Fruit fly (Drosophila melanogaster): ENCODE measurements around the gene CG4461.

The CG4461 gene

DNA sequence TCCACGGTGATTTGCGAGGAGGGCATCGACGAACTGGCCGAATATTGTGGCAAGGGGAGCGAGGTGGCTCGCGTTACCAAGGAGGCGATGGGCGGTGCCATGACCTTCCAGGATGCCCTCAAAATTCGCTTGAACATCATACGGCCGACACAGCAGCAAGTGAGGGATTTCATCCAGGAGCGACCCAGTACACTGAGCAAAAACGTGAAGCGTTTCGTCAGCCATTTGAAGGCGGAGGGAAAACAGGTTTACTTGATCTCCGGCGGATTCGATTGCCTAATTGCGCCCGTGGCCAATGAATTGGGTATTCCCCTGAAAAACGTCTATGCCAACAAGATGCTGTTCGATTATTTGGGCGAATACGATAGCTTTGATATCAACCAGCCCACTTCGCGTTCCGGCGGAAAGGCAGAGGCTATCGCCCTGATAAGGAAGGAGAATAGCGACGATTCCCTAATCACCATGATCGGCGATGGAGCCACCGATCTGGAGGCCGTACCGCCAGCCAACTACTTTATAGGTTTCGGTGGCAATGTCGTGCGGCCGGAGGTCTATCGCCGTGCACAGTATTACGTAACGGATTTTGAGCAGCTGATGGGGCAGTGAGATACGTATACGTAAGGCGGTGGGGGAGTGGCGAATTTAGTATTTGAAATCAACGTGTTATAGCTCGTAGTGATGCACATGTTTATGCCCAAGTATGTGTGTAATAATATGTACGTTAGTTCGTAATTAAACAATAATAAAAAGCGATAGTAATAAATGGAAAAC lies 48.7 kb downstream of the CG4461 start:
- TF ChIP-seq Dif (GFP tag; optimal IDR thresholded peaks at IDR 0.05; ENCODE audit: partially characterized antibody) (no peak), Rel (GFP tag; optimal IDR thresholded peaks at IDR 0.05) (no peak), Rel (tag; optimal IDR thresholded peaks at IDR 0.05) (peak; percentile 76), OdsH (GFP tag; optimal IDR thresholded peaks at IDR 0.05) (no peak), HLH106 (tag; optimal IDR thresholded peaks at IDR 0.05) (no peak)

DNA sequence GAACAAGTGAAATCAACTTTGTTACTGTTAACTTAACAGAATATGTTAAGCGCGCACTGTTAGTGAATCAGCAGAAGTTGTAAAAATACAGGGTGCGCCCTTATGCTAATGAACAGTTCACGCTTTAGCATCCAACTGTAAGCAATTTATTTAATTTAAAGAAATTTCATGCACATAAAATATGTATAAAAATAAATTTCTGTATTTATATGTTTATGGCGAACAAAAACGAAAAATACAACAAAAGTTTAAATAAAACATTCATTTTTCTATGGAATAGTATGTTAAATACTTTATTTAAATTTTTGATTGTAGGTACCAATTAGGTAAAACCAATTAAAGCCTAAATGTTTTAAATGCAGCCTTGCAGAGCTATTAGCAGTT lies 49.3 kb downstream of the CG4461 start:
- TF ChIP-seq Sp1 (GFP tag; optimal IDR thresholded peaks at IDR 0.05) (peak; percentile 4), foxo (GFP tag; optimal IDR thresholded peaks at IDR 0.05) (peak in 1 of 2 experiments; percentile 14), Hnf4 (GFP tag; optimal IDR thresholded peaks at IDR 0.05) (no peak), sage (GFP tag; optimal IDR thresholded peaks at IDR 0.05) (peak; percentile 8), brk (GFP tag; optimal IDR thresholded peaks at IDR 0.05) (peak; percentile 62), OdsH (GFP tag; optimal IDR thresholded peaks at IDR 0.05) (peak; percentile 8), dmrt93B (GFP tag; optimal IDR thresholded peaks at IDR 0.05) (no peak), Dif (GFP tag; optimal IDR thresholded peaks at IDR 0.05; ENCODE audit: partially characterized antibody) (no peak)

DNA sequence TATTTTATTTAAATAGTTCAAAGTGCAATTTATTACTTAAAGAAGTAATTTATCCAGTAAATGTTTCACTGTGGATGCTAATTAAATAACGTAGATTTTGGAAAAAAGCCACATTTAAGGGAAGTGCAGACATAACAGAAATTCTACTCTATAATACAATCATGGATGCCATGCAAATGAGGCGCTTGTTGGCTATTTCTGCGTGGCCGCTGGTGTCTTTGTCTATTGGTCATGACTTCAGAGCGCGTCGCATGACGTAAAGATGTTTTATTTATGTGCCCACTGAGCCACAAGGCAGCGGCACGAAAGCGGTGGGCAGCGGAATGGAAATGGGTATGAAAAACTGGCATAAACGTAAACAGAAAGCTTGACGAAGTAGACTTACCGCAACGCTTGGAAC lies 50.6 kb downstream of the CG4461 start:
- TF ChIP-seq Rel (GFP tag; optimal IDR thresholded peaks at IDR 0.05) (no peak), Rel (tag; optimal IDR thresholded peaks at IDR 0.05) (no peak)

Measured in whole organism, wandering third instar larva.